Worm (Caenorhabditis elegans) whole organism, L4 larva: ENCODE results near the gene cutl-2.

Experiments
- D1046.2 ChIP-seq: fragments of 200-800 bp; sonication (Bioruptor generic); IDR thresholded peaks from 2 replicates; pipeline ENCODE4 v1.3.6; 2022; ENCODE audit warnings: missing genetic modification characterization, missing compliant biosample characterization
- F49E8.2 ChIP-seq: sonication (generic microtip); optimal IDR thresholded peaks from 2 replicates; lab custom pipeline; 2016; ENCODE audit warnings: missing compliant biosample characterization, mild to moderate bottlenecking, missing genetic modification characterization, borderline replicate concordance
- R02D3.7 ChIP-seq: fragments of 150-350 bp; sonication (generic microtip); optimal IDR thresholded peaks from 3 replicates; lab custom pipeline; 2014; ENCODE audit warnings: missing biosample characterization, missing genetic modification characterization
- T20F7.1 ChIP-seq: fragments of 200-800 bp; sonication (Bioruptor generic); optimal IDR thresholded peaks from 2 replicates; lab custom pipeline; 2018; ENCODE audit warnings: mild to moderate bottlenecking, missing genetic modification characterization, missing compliant biosample characterization
- Y75B8A.6 ChIP-seq: fragments of 200-800 bp; sonication (Bioruptor generic); IDR thresholded peaks from 2 replicates; pipeline ENCODE4 v1.3.6; 2022; ENCODE audit warnings: missing genetic modification reagents, missing genetic modification characterization, missing compliant biosample characterization
- ama-1 ChIP-seq: fragments of 150-350 bp; optimal IDR thresholded peaks from 2 replicates; lab custom pipeline; 2014; ENCODE audit warnings: inconsistent platforms, mixed read lengths
- ceh-44 ChIP-seq: fragments of 200-800 bp; sonication (Bioruptor generic); IDR thresholded peaks from 2 replicates; pipeline ENCODE4 v1.3.6; 2022; ENCODE audit warnings: missing genetic modification reagents, missing genetic modification characterization, missing compliant biosample characterization
- ceh-82 ChIP-seq: sonication (generic microtip); optimal IDR thresholded peaks from 2 replicates; lab custom pipeline; 2017; ENCODE audit warnings: missing biosample characterization, missing genetic modification characterization
- ces-1 ChIP-seq: fragments of 150-350 bp; sonication (generic microtip); optimal IDR thresholded peaks from 4 replicates; lab custom pipeline; 2014; ENCODE audit warnings: missing biosample characterization, missing genetic modification reagents, missing genetic modification characterization
- cey-2 ChIP-seq: sonication (generic microtip); optimal IDR thresholded peaks from 3 replicates; lab custom pipeline; 2017; ENCODE audit warnings: missing genetic modification characterization, mild to moderate bottlenecking, missing compliant biosample characterization, antibody characterized with exemption, borderline replicate concordance; ENCODE audit not compliant: insufficient read depth
- ctbp-1 ChIP-seq: fragments of 200-800 bp; sonication (Bioruptor generic); IDR thresholded peaks from 2 replicates; pipeline ENCODE4 v1.3.6; 2022; ENCODE audit warnings: missing genetic modification reagents, missing genetic modification characterization, missing compliant biosample characterization
- daf-16 ChIP-seq, 3 experiments: sonication (generic microtip); optimal IDR thresholded peaks; 2 replicates each; lab custom pipeline; 2016 to 2017; ENCODE audit warnings: missing genetic modification characterization in 3 of 3, missing genetic modification reagents in 3 of 3, mild to moderate bottlenecking in 2 of 3, missing compliant biosample characterization in 2 of 3, missing biosample characterization in 1 of 3, moderate library complexity in 1 of 3
- dve-1 ChIP-seq: sonication (generic microtip); optimal IDR thresholded peaks from 2 replicates; lab custom pipeline; 2017; ENCODE audit warnings: antibody characterized with exemption, mild to moderate bottlenecking, missing genetic modification characterization, missing compliant biosample characterization; ENCODE audit not compliant: insufficient read depth
- egl-43 ChIP-seq: fragments of 200-800 bp; sonication (Bioruptor generic); IDR thresholded peaks from 2 replicates; pipeline ENCODE4 v1.3.6; 2022; ENCODE audit warnings: missing genetic modification reagents, missing genetic modification characterization, missing compliant biosample characterization
- fkh-10 ChIP-seq: fragments of 150-350 bp; optimal IDR thresholded peaks from 2 replicates; lab custom pipeline; 2014; ENCODE audit warnings: missing biosample characterization, missing genetic modification reagents, missing genetic modification characterization
- fos-1 ChIP-seq: fragments of 150-350 bp; optimal IDR thresholded peaks from 2 replicates; lab custom pipeline; 2014; ENCODE audit warnings: missing biosample characterization, missing genetic modification characterization
- hif-1 ChIP-seq, 2 experiments: sonication (generic microtip); optimal IDR thresholded peaks; 2 replicates each; lab custom pipeline; 2016 to 2017; ENCODE audit warnings: missing compliant biosample characterization in 2 of 2, missing genetic modification characterization in 2 of 2, missing genetic modification reagents in 2 of 2, missing genotype in 2 of 2, mild to moderate bottlenecking in 1 of 2
- hlh-30 ChIP-seq: sonication (generic microtip); optimal IDR thresholded peaks from 2 replicates; lab custom pipeline; 2017; ENCODE audit warnings: antibody characterized with exemption, mild to moderate bottlenecking, missing genetic modification characterization, missing compliant biosample characterization; ENCODE audit not compliant: insufficient read depth
- hmg-1.1 ChIP-seq: fragments of 200-800 bp; sonication (Bioruptor generic); IDR thresholded peaks from 2 replicates; pipeline ENCODE4 v1.3.6; 2022; ENCODE audit warnings: missing genetic modification reagents, missing genetic modification characterization, missing compliant biosample characterization
- lin-13 ChIP-seq: fragments of 150-350 bp; optimal IDR thresholded peaks from 2 replicates; lab custom pipeline; 2014; ENCODE audit warnings: missing biosample characterization, missing genetic modification reagents, missing genetic modification characterization
- lin-38 ChIP-seq: fragments of 200-800 bp; sonication (Bioruptor generic); IDR thresholded peaks from 2 replicates; pipeline ENCODE4 v1.3.6; 2022; ENCODE audit warnings: missing genetic modification reagents, missing genetic modification characterization, missing compliant biosample characterization
- lsy-2 ChIP-seq, 2 experiments: fragments of 150-350 bp in 1 of 2; sonication (generic microtip) in 1 of 2; optimal IDR thresholded peaks; 2 replicates each; lab custom pipeline; 2014 to 2017; ENCODE audit warnings: missing biosample characterization in 2 of 2, missing genetic modification characterization in 2 of 2
- mdt-29 ChIP-seq: fragments of 200-800 bp; sonication (Bioruptor generic); IDR thresholded peaks from 2 replicates; pipeline ENCODE4 v1.3.6; 2022; ENCODE audit warnings: missing genetic modification reagents, missing genetic modification characterization, missing compliant biosample characterization
- mep-1 ChIP-seq: fragments of 150-350 bp; sonication (generic microtip); optimal IDR thresholded peaks from 3 replicates; lab custom pipeline; 2014; ENCODE audit warnings: missing biosample characterization, missing genetic modification characterization
- mxl-3 ChIP-seq: fragments of 200-800 bp; sonication (Bioruptor generic); optimal IDR thresholded peaks from 2 replicates; lab custom pipeline; 2018; ENCODE audit warnings: mild to moderate bottlenecking, missing genetic modification characterization, missing compliant biosample characterization
- nhr-237 ChIP-seq: sonication (generic microtip); optimal IDR thresholded peaks from 2 replicates; lab custom pipeline; 2017; ENCODE audit warnings: missing biosample characterization, missing genetic modification characterization
- nhr-41 ChIP-seq: fragments of 200-800 bp; sonication (Bioruptor generic); IDR thresholded peaks from 2 replicates; pipeline ENCODE4 v1.3.6; 2022; ENCODE audit warnings: missing genetic modification reagents, missing genetic modification characterization, missing compliant biosample characterization
- nhr-42 ChIP-seq: fragments of 200-800 bp; sonication (Bioruptor generic); IDR thresholded peaks from 2 replicates; pipeline ENCODE4 v1.3.6; 2022; ENCODE audit warnings: missing genetic modification characterization, missing compliant biosample characterization
- pha-4 ChIP-seq, 2 experiments: fragments of 150-350 bp in 1 of 2; fragments of 200-800 bp in 1 of 2; sonication (Bioruptor generic) in 1 of 2; IDR thresholded peaks in 1 of 2; optimal IDR thresholded peaks in 1 of 2; 2 replicates each; pipeline versions ENCODE4 v1.3.6 to Lab custom; 2014 to 2022; ENCODE audit warnings: missing genetic modification characterization in 2 of 2, missing genetic modification reagents in 2 of 2, missing biosample characterization in 1 of 2, missing compliant biosample characterization in 1 of 2
- pqm-1 ChIP-seq: sonication (generic microtip); optimal IDR thresholded peaks from 2 replicates; lab custom pipeline; 2017; ENCODE audit warnings: missing biosample characterization, missing genetic modification characterization
- rbr-2 ChIP-seq: sonication (generic microtip); optimal IDR thresholded peaks from 2 replicates; lab custom pipeline; 2016; ENCODE audit warnings: missing genotype, missing genetic modification characterization, missing compliant biosample characterization
- sdz-12 ChIP-seq: fragments of 200-800 bp; sonication (Bioruptor generic); optimal IDR thresholded peaks from 2 replicates; lab custom pipeline; 2018; ENCODE audit warnings: mild to moderate bottlenecking, missing genetic modification characterization, missing compliant biosample characterization
- set-16 ChIP-seq: fragments of 200-800 bp; sonication (Bioruptor generic); IDR thresholded peaks from 2 replicates; pipeline ENCODE4 v1.3.6; 2022; ENCODE audit warnings: missing genetic modification reagents, missing genetic modification characterization, missing compliant biosample characterization
- snpc-1.2 ChIP-seq: fragments of 200-800 bp; sonication (Bioruptor generic); IDR thresholded peaks from 2 replicates; pipeline ENCODE4 v1.3.6; 2022; ENCODE audit warnings: missing genetic modification reagents, missing genetic modification characterization, missing compliant biosample characterization
- unc-39 ChIP-seq: sonication (generic microtip); optimal IDR thresholded peaks from 2 replicates; lab custom pipeline; 2017; ENCODE audit warnings: missing biosample characterization, missing genetic modification characterization
- unc-62 ChIP-seq, 3 experiments: fragments of 150-350 bp in 1 of 3; sonication (generic microtip); optimal IDR thresholded peaks in 2 of 3; peaks in 1 of 3; 1 replicate in 1 of 3; 2 replicates in 2 of 3; lab custom pipeline; 2014 to 2017; ENCODE audit warnings: missing biosample characterization in 3 of 3, missing genetic modification characterization in 3 of 3, missing genetic modification reagents in 3 of 3, missing genotype in 1 of 3
- vab-7 ChIP-seq: fragments of 200-800 bp; sonication (Bioruptor generic); IDR thresholded peaks from 2 replicates; pipeline ENCODE4 v1.3.6; 2022; ENCODE audit warnings: missing genetic modification reagents, missing genetic modification characterization, missing compliant biosample characterization
- zip-2 ChIP-seq: fragments of 150-350 bp; optimal IDR thresholded peaks from 2 replicates; lab custom pipeline; 2014; ENCODE audit warnings: missing biosample characterization, missing genetic modification characterization
- ztf-11 ChIP-seq: fragments of 150-350 bp; optimal IDR thresholded peaks from 2 replicates; lab custom pipeline; 2014; ENCODE audit warnings: missing biosample characterization, missing genetic modification characterization
- ztf-7 ChIP-seq: fragments of 150-350 bp; optimal IDR thresholded peaks from 2 replicates; lab custom pipeline; 2014; ENCODE audit warnings: missing biosample characterization, missing genetic modification characterization

The cutl-2 gene

DNA sequence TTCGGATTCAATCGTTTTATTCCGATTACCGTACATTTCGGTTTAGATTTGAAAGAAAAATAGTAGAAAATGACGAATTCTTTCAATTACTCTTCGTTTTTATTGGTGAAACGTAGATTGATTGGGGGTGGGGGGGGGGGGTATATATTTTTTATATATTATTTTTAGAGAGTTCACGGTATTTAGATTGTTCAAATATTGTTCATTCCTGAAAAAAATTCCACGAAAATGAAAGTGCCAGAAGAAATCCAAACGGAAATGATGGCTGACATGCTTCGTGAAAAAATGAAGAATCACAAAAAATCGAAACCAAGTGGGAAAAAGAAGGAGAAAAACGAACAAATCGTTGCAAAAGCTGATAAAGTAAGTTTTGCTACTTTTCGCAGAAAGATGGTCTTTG lies 24.1 kb downstream of the cutl-2 start, which contains the start of the genes Y53C12A.8 and Y53C12A.7 (continued):
- TF ChIP-seq D1046.2 (GFP tag; lab: Robert Waterston, UW) (no peak), set-16 (no peak), nhr-41 (GFP tag; lab: Robert Waterston, UW) (no peak)

DNA sequence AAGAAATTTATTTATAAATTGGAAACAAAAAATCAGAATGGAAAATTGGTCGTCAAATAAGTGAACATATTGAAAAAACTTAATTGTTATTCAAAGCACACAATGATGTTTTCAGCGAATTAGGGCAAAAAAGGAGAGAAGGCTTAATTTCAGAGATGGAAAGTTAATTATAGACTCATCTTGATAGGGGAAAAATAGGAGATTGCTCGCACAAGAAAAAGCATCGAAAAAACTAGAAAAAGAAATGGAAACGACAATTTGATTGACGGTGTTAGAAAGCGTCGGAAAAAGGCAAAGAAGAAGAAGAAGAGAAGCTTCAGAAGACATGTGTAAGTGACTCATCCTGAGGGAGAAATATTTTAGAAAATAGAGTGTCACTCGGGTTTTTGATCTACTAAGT lies 28.5 kb downstream of the cutl-2 start:
- TF ChIP-seq cey-2 (tag; lab: Kevin White, UChicago), result no peak
- TF ChIP-seq unc-62 (GFP tag; optimal IDR thresholded peaks at IDR 0.05 in 1 of 2; lab: Kevin White, UChicago), result peak in 1 of 2 experiments; percentile 95
- TF ChIP-seq unc-62 (tag; optimal IDR thresholded peaks at IDR 0.05; lab: Kevin White, UChicago), result no peak
- TF ChIP-seq, all 104 proteins: peak for 1

DNA sequence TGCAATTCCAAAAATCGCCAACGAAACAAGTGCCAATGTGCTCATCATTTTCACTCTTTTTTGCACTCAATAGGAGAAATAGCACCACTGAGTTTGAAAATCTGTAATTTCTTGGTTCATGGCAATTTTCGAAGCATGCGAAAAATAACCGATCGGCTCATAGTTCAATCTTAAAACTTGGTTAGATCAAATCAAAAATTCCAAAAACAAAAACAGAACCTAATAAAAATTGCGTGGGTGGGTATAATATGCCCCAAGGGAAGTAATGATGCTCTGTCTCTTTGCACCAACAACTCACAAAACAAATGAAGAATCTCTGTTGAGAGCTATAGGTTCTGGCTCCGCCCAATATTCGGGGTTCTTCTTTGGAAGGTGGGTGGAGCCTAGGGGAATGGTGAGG lies 32.6 kb downstream of the cutl-2 start, which contains the start of gene nlp-11:
nlp-11 (minus strand) TSS at position 101 of the 400 bp plus-strand sequence.
- no peak for TF ChIP-seq pha-4 (GFP tag; IDR thresholded peaks at IDR 0.05; lab: Robert Waterston, UW)
- no peak for TF ChIP-seq pha-4 (tag; optimal IDR thresholded peaks at IDR 0.05; lab: Kevin White, UChicago)
- peak in 1 of 2 experiments; percentile 57 for TF ChIP-seq unc-62 (GFP tag; optimal IDR thresholded peaks at IDR 0.05 in 1 of 2; lab: Kevin White, UChicago)
- no peak for TF ChIP-seq unc-62 (tag; optimal IDR thresholded peaks at IDR 0.05; lab: Kevin White, UChicago)

DNA sequence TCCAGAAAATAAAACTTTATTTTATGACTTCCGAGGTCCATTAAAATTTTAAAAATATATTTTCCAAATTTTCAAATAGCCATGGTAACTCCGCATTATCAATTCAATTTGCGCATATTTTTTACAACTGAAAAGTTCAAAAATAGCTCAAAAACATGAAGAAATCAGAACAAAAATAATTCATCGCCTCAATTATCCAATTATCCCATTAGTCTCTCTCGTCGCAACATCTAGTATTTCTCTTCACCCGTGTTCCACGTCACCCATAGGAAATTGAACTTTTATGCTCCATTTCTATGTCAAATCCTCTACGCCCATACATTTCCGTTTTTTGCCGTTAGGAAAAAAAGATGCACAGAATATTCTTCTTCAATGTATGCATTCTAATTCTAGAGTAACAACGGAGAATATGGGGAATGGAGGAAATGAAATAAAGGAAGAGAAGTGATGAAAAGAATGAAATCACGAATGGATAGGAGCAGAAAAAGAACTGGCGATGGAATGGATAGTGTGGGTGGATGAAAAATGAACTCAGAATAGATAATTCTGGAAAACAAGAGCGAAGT lies 34.3 kb downstream of the cutl-2 start:
- TF ChIP-seq F49E8.2 (tag; lab: Kevin White, UChicago) (no peak), ctbp-1 (GFP tag; lab: Robert Waterston, UW) (peak; percentile 64), lsy-2 (tag; optimal IDR thresholded peaks at IDR 0.05; lab: Kevin White, UChicago) (peak in 1 of 2 experiments; percentile 12), egl-43 (no peak), fkh-10 (GFP tag; lab: Kevin White, UChicago) (peak; percentile 89), ces-1 (GFP tag; lab: Kevin White, UChicago) (peak; percentile 73), snpc-1.2 (no peak)

DNA sequence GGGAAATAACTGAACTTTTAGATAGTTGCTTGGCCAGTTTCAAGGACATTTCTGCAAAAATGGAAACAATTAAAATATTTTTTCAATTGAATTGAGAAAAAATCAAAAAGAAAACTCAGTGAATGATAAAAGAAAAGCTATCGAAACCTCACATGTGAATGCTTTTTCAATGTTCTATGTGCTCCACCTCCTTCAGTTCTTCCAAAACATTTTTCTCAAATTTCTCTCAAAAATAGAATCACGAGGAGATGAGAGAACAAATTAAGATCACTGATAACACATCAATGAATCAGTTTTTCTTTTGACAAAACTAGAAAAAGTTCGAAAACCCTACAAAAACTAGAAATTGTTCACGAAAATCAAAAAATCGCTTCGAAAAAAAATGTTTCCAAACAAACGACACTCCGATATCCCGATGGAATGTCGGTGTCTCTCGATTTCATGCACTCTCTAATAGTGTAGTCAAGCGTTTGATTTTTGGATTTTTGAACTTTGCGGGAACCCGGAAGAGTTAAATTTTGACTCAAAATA lies 37.7 kb downstream of the cutl-2 start, which contains the start of gene ZK1320.9:
ZK1320.9 (minus strand) TSS at position 51 of the 531 bp plus-strand sequence.
- TF ChIP-seq nhr-237 (no peak), pha-4 (GFP tag; IDR thresholded peaks at IDR 0.05; lab: Robert Waterston, UW) (no peak), pha-4 (tag; optimal IDR thresholded peaks at IDR 0.05; lab: Kevin White, UChicago) (peak; percentile 24), mxl-3 (GFP tag; lab: Kevin White, UChicago) (no peak), ztf-7 (tag; lab: Kevin White, UChicago) (no peak), fos-1 (no peak), ceh-82 (tag; lab: Kevin White, UChicago) (no peak), egl-43 (no peak), unc-39 (tag; lab: Kevin White, UChicago) (no peak), ama-1 (no peak), daf-16 (GFP tag; optimal IDR thresholded peaks at IDR 0.05; lab: Kevin White, UChicago) (no peak), daf-16 (tag; optimal IDR thresholded peaks at IDR 0.05; lab: Kevin White, UChicago) (peak; percentile 54), sdz-12 (no peak), vab-7 (GFP tag; lab: Robert Waterston, UW) (no peak), zip-2 (tag; lab: Kevin White, UChicago) (no peak), hif-1 (tag; optimal IDR thresholded peaks at IDR 0.05; lab: Kevin White, UChicago) (no peak), pqm-1 (no peak), hmg-1.1 (GFP tag; lab: Robert Waterston, UW) (no peak), lin-38 (GFP tag; lab: Robert Waterston, UW) (no peak), ztf-11 (tag; lab: Kevin White, UChicago) (no peak), rbr-2 (no peak), Y75B8A.6 (GFP tag; lab: Robert Waterston, UW) (no peak), mdt-29 (GFP tag; lab: Robert Waterston, UW) (no peak), lin-13 (GFP tag; lab: Kevin White, UChicago) (no peak), T20F7.1 (GFP tag; lab: Kevin White, UChicago) (peak; percentile 83), hlh-30 (peak; percentile 48), nhr-42 (GFP tag; lab: Robert Waterston, UW) (no peak), R02D3.7 (tag; lab: Kevin White, UChicago) (no peak), dve-1 (peak; percentile 32), ceh-44 (GFP tag; lab: Robert Waterston, UW) (no peak), mep-1 (peak; percentile 46)
